Fruit fly (Drosophila melanogaster) whole organism, embryonic: ENCODE measurements around the gene CG6607.
A peak's percentile ranks its signal among the peaks of the same experiment; 100 is the strongest.

ENCODE experiments used
- Atf-2 ChIP-seq: fragments of 200-800 bp; sonication (Bioruptor generic); optimal IDR thresholded peaks from 2 replicates; lab custom pipeline; 2016; ENCODE audit warnings: missing biosample characterization, missing genetic modification characterization
- CG10543 ChIP-seq: fragments of 200-800 bp; sonication (Bioruptor generic); optimal IDR thresholded peaks from 3 replicates; lab custom pipeline; 2017; ENCODE audit warnings: missing biosample characterization, mild to moderate bottlenecking, missing genetic modification characterization, moderate library complexity
- CG10979 ChIP-seq: fragments of 200-800 bp; sonication (Bioruptor generic); optimal IDR thresholded peaks from 2 replicates; lab custom pipeline; 2018; ENCODE audit warnings: missing biosample characterization, mild to moderate bottlenecking, missing genetic modification characterization, moderate library complexity
- CG11504 ChIP-seq: fragments of 200-800 bp; sonication (Bioruptor generic); optimal IDR thresholded peaks from 3 replicates; lab custom pipeline; 2019; ENCODE audit warnings: missing biosample characterization, mild to moderate bottlenecking, missing genetic modification characterization, moderate library complexity
- CG12071 ChIP-seq: fragments of 200-800 bp; sonication (Bioruptor generic); optimal IDR thresholded peaks from 3 replicates; lab custom pipeline; 2018; ENCODE audit warnings: missing biosample characterization, mild to moderate bottlenecking, missing genetic modification characterization
- CG17186 ChIP-seq: fragments of 200-800 bp; sonication (Bioruptor generic); optimal IDR thresholded peaks from 3 replicates; lab custom pipeline; 2017; ENCODE audit warnings: missing biosample characterization, missing genetic modification reagents, missing genetic modification characterization
- CG1792 ChIP-seq: fragments of 200-800 bp; sonication (Bioruptor generic); optimal IDR thresholded peaks from 2 replicates; lab custom pipeline; 2016; ENCODE audit warnings: missing biosample characterization, missing genetic modification characterization
- CG31365 ChIP-seq: fragments of 200-800 bp; sonication (Bioruptor generic); optimal IDR thresholded peaks from 2 replicates; lab custom pipeline; 2018; ENCODE audit warnings: missing biosample characterization, mild to moderate bottlenecking, missing genetic modification characterization
- CG33213 ChIP-seq: fragments of 200-800 bp; sonication (Bioruptor generic); optimal IDR thresholded peaks from 3 replicates; lab custom pipeline; 2016; ENCODE audit warnings: missing biosample characterization, missing genetic modification characterization
- CG34422 ChIP-seq: fragments of 200-800 bp; sonication (Bioruptor generic); IDR thresholded peaks from 3 replicates; pipeline ENCODE4 v1.3.6; 2022; ENCODE audit warnings: missing biosample characterization, missing genetic modification characterization
- CG4820 ChIP-seq: fragments of 200-800 bp; sonication (Bioruptor generic); optimal IDR thresholded peaks from 3 replicates; lab custom pipeline; 2016; ENCODE audit warnings: missing biosample characterization, missing genetic modification characterization
- CG6175 ChIP-seq: fragments of 200-800 bp; sonication (Bioruptor generic); IDR thresholded peaks from 3 replicates; pipeline ENCODE4 v1.3.6; 2022; ENCODE audit warnings: missing biosample characterization, missing genetic modification characterization
- CG7372 ChIP-seq: fragments of 200-800 bp; sonication (Bioruptor generic); IDR thresholded peaks from 2 replicates; pipeline ENCODE4 v1.3.6; 2022; ENCODE audit warnings: missing biosample characterization, missing genetic modification characterization
- CG8359 ChIP-seq: fragments of 200-800 bp; sonication (Bioruptor generic); optimal IDR thresholded peaks from 2 replicates; lab custom pipeline; 2017; ENCODE audit warnings: missing biosample characterization, mild to moderate bottlenecking, missing genetic modification characterization, borderline replicate concordance
- D19B ChIP-seq: fragments of 200-800 bp; sonication (Bioruptor generic); optimal IDR thresholded peaks from 2 replicates; lab custom pipeline; 2017; ENCODE audit warnings: missing biosample characterization, mild to moderate bottlenecking, missing genetic modification characterization
- Dll ChIP-seq: fragments of 200-800 bp; sonication (Bioruptor generic); IDR thresholded peaks from 4 replicates; pipeline ENCODE4 v1.3.6; 2022; ENCODE audit warnings: missing biosample characterization, missing genetic modification characterization; ENCODE audit not compliant: partially characterized antibody
- Dref ChIP-seq: fragments of 200-800 bp; sonication (Bioruptor generic); IDR thresholded peaks from 2 replicates; pipeline ENCODE4 v1.3.6; 2022; ENCODE audit warnings: missing biosample characterization, missing genetic modification characterization
- Elba2 ChIP-seq: fragments of 200-800 bp; sonication (Bioruptor generic); optimal IDR thresholded peaks from 3 replicates; lab custom pipeline; 2016; ENCODE audit warnings: missing biosample characterization, missing genetic modification characterization
- HLH3B ChIP-seq: fragments of 200-800 bp; sonication (Bioruptor generic); IDR thresholded peaks from 2 replicates; pipeline ENCODE4 v1.3.6; 2022; ENCODE audit warnings: missing biosample characterization, missing genetic modification characterization
- HLH4C ChIP-seq: fragments of 200-800 bp; sonication (Bioruptor generic); IDR thresholded peaks from 3 replicates; pipeline ENCODE4 v1.3.6; 2022; ENCODE audit warnings: missing biosample characterization, missing genetic modification characterization; ENCODE audit not compliant: partially characterized antibody
- Hey ChIP-seq: fragments of 200-800 bp; sonication (Bioruptor generic); optimal IDR thresholded peaks from 3 replicates; lab custom pipeline; 2018; ENCODE audit warnings: missing biosample characterization, mild to moderate bottlenecking, missing genetic modification characterization
- HmgZ ChIP-seq: fragments of 200-800 bp; sonication (Bioruptor generic); optimal IDR thresholded peaks from 2 replicates; lab custom pipeline; 2018; ENCODE audit warnings: missing biosample characterization, mild to moderate bottlenecking, missing genetic modification characterization
- Hr51 ChIP-seq, 2 experiments: fragments of 200-800 bp; sonication (Bioruptor generic); optimal IDR thresholded peaks; 2 replicates in 1 of 2; 3 replicates in 1 of 2; lab custom pipeline; 2016 to 2018; ENCODE audit warnings: missing biosample characterization in 2 of 2, missing genetic modification characterization in 2 of 2, mild to moderate bottlenecking in 1 of 2, moderate library complexity in 1 of 2
- NFAT ChIP-seq: fragments of 200-800 bp; sonication (Bioruptor generic); IDR thresholded peaks from 2 replicates; pipeline ENCODE4 v1.3.6; 2022; ENCODE audit warnings: missing biosample characterization, missing genetic modification characterization
- Taf1 ChIP-seq: fragments of 200-800 bp; sonication (Bioruptor generic); IDR thresholded peaks from 2 replicates; pipeline ENCODE4 v1.3.6; 2022; ENCODE audit warnings: missing biosample characterization, missing genetic modification characterization
- bsh ChIP-seq, 2 experiments: fragments of 200-800 bp; sonication (Bioruptor generic); optimal IDR thresholded peaks; 2 replicates each; lab custom pipeline; 2017 to 2018; ENCODE audit warnings: mild to moderate bottlenecking in 2 of 2, missing biosample characterization in 2 of 2, missing genetic modification characterization in 2 of 2, moderate library complexity in 1 of 2
- crc ChIP-seq: fragments of 200-800 bp; sonication (Bioruptor generic); optimal IDR thresholded peaks from 2 replicates; lab custom pipeline; 2016; ENCODE audit warnings: missing biosample characterization, missing genetic modification characterization
- cwo ChIP-seq: fragments of 200-800 bp; sonication (Bioruptor generic); optimal IDR thresholded peaks from 3 replicates; lab custom pipeline; 2017; ENCODE audit warnings: missing biosample characterization, missing genetic modification characterization, mild to moderate bottlenecking, moderate library complexity, missing genetic modification reagents
- da ChIP-seq: fragments of 200-800 bp; sonication (Bioruptor generic); optimal IDR thresholded peaks from 2 replicates; lab custom pipeline; 2016; ENCODE audit warnings: missing biosample characterization, missing genetic modification characterization
- dan ChIP-seq: fragments of 200-800 bp; sonication (Bioruptor generic); IDR thresholded peaks from 2 replicates; pipeline ENCODE4 v1.3.6; 2022; ENCODE audit warnings: missing biosample characterization, missing genetic modification characterization
- exex ChIP-seq: fragments of 200-800 bp; sonication (Bioruptor generic); optimal IDR thresholded peaks from 4 replicates; lab custom pipeline; 2018; ENCODE audit warnings: missing biosample characterization, mild to moderate bottlenecking, missing genetic modification characterization, moderate library complexity
- eyg ChIP-seq: fragments of 200-800 bp; sonication (Bioruptor generic); optimal IDR thresholded peaks from 3 replicates; lab custom pipeline; 2016; ENCODE audit warnings: missing biosample characterization, missing genetic modification characterization
- fu2 ChIP-seq: fragments of 200-800 bp; sonication (Bioruptor generic); optimal IDR thresholded peaks from 2 replicates; lab custom pipeline; 2016; ENCODE audit warnings: missing biosample characterization, missing genetic modification characterization
- hkb ChIP-seq, 2 experiments: fragments of 200-800 bp in 1 of 2; fragments of >200 bp in 1 of 2; sonication (Bioruptor generic) in 1 of 2; IDR thresholded peaks in 1 of 2; optimal IDR thresholded peaks in 1 of 2; 2 replicates each; pipeline versions ENCODE4 v1.3.6 to Lab custom; 2017 to 2022; ENCODE audit warnings: missing biosample characterization in 1 of 2, missing genetic modification characterization in 1 of 2
- inv ChIP-seq: fragments of 200-800 bp; sonication (Bioruptor generic); IDR thresholded peaks from 2 replicates; pipeline ENCODE4 v1.3.6; 2022; ENCODE audit warnings: missing biosample characterization, missing genetic modification characterization; ENCODE audit not compliant: partially characterized antibody
- lmd ChIP-seq: fragments of 200-800 bp; sonication (Bioruptor generic); IDR thresholded peaks from 2 replicates; pipeline ENCODE4 v1.3.6; 2022; ENCODE audit warnings: missing biosample characterization, missing genetic modification characterization
- mirr ChIP-seq: fragments of 200-800 bp; sonication (Bioruptor generic); optimal IDR thresholded peaks from 3 replicates; lab custom pipeline; 2018; ENCODE audit warnings: missing biosample characterization, mild to moderate bottlenecking, missing genetic modification characterization
- otp ChIP-seq: fragments of 200-800 bp; sonication (Bioruptor generic); IDR thresholded peaks from 3 replicates; pipeline ENCODE4, ENCODE4 v1.3.6; 2022; ENCODE audit warnings: missing biosample characterization, missing genetic modification characterization
- pan ChIP-seq, 4 experiments: fragments of >200 bp in 3 of 4; fragments of 200-800 bp in 1 of 4; sonication (Bioruptor generic) in 1 of 4; optimal IDR thresholded peaks in 3 of 4; IDR thresholded peaks in 1 of 4; 2 replicates each; pipeline versions ENCODE4 v1.3.6 to Lab custom; 2017 to 2022; ENCODE audit warnings: missing biosample characterization in 2 of 4, missing genetic modification characterization in 2 of 4, mixed read lengths in 1 of 4
- ranshi ChIP-seq: fragments of 200-800 bp; sonication (Bioruptor generic); IDR thresholded peaks from 2 replicates; pipeline ENCODE4 v1.3.6; 2022; ENCODE audit warnings: missing biosample characterization, missing genetic modification characterization
- row ChIP-seq: fragments of 200-800 bp; sonication (Bioruptor generic); IDR thresholded peaks from 3 replicates; pipeline ENCODE4 v1.3.6; 2022; ENCODE audit warnings: missing biosample characterization, missing genetic modification characterization
- schlank ChIP-seq: fragments of 200-800 bp; sonication (Bioruptor generic); optimal IDR thresholded peaks from 2 replicates; lab custom pipeline; 2018; ENCODE audit warnings: missing biosample characterization, mild to moderate bottlenecking, missing genetic modification characterization
- sens-2 ChIP-seq: fragments of 200-800 bp; sonication (Bioruptor generic); IDR thresholded peaks from 2 replicates; pipeline ENCODE4 v1.3.6; 2022; ENCODE audit warnings: missing biosample characterization, missing genetic modification characterization
- so ChIP-seq: fragments of 200-800 bp; sonication (Bioruptor generic); IDR thresholded peaks from 3 replicates; pipeline ENCODE4 v1.3.6; 2022; ENCODE audit warnings: missing biosample characterization, missing genetic modification characterization
- sr ChIP-seq: fragments of 200-800 bp; sonication (Bioruptor generic); IDR thresholded peaks from 3 replicates; pipeline ENCODE4 v1.3.6; 2022; ENCODE audit warnings: missing biosample characterization, missing genetic modification characterization
- vvl ChIP-seq: fragments of 200-800 bp; sonication (Bioruptor generic); IDR thresholded peaks from 2 replicates; pipeline ENCODE4 v1.3.6; 2022; ENCODE audit warnings: missing biosample characterization, missing genetic modification characterization
- zen2 ChIP-seq: fragments of 200-800 bp; sonication (Bioruptor generic); IDR thresholded peaks from 3 replicates; pipeline ENCODE4 v1.3.6; 2022; ENCODE audit warnings: missing biosample characterization, missing genetic modification characterization; ENCODE audit not compliant: partially characterized antibody
- zfh2 ChIP-seq: fragments of 200-800 bp; sonication (Bioruptor generic); optimal IDR thresholded peaks from 2 replicates; lab custom pipeline; 2016; ENCODE audit warnings: missing biosample characterization, missing genetic modification characterization

CG6607 gene

dm6 chr3R:24543676-24544277 lies 15.9 kb downstream of the CG6607 start, which contains the start of gene Cftr (continued):
- TF ChIP-seq schlank (tag; lab: Kevin White, UChicago) (peak; percentile 12), sr (GFP tag; lab: Robert Waterston, UW) (peak; percentile 45; the same call in 2 of the 3 replicates), CG7372 (no peak), NFAT (GFP tag; lab: Robert Waterston, UW) (peak; percentile 80), CG1792 (GFP tag; lab: Kevin White, UChicago) (peak; percentile 57), otp (GFP tag; lab: Robert Waterston, UW) (peak; percentile 36; the same call in 1 of the 3 replicates), CG10543 (GFP tag; lab: Kevin White, UChicago) (peak; percentile 74), CG33213 (GFP tag; lab: Kevin White, UChicago) (peak; percentile 30), D19B (no peak), Hey (tag; lab: Kevin White, UChicago) (peak; percentile 47), fu2 (peak; percentile 1), crc (GFP tag; lab: Kevin White, UChicago) (peak; percentile 37), CG11504 (peak; percentile 66), cwo (GFP tag; lab: Kevin White, UChicago) (peak; percentile 100), lmd (no peak), Atf-2 (no peak), hkb (optimal IDR thresholded peaks at IDR 0.05; lab: Kevin White, UChicago) (no peak), hkb (GFP tag; IDR thresholded peaks at IDR 0.05; lab: Robert Waterston, UW) (peak; percentile 65), HmgZ (tag; lab: Kevin White, UChicago) (peak; percentile 79), CG31365 (peak; percentile 53), inv (GFP tag; lab: Robert Waterston, UW) (peak; percentile 27; the same call in 1 of the 2 replicates), Dll (GFP tag; lab: Robert Waterston, UW) (0 out of 4 replicates have a peak, but pooled peaks have one; percentile 30), CG6175 (GFP tag; lab: Robert Waterston, UW) (peak; percentile 20; the same call in 1 of the 3 replicates), Hr51 (GFP tag; optimal IDR thresholded peaks at IDR 0.05; lab: Kevin White, UChicago) (peak in 1 of 2 experiments; percentile 43), Elba2 (GFP tag; lab: Kevin White, UChicago) (peak; percentile 29), Taf1 (peak; percentile 52; the same call in 1 of the 2 replicates), sens-2 (GFP tag; lab: Robert Waterston, UW) (peak; percentile 47), HLH3B (peak; percentile 39; the same call in 1 of the 2 replicates), zen2 (peak; percentile 24; the same call in 1 of the 3 replicates), pan (optimal IDR thresholded peaks at IDR 0.05; lab: Kevin White, UChicago) (no peak), pan (GFP tag; optimal IDR thresholded peaks at IDR 0.05 in 1 of 2, IDR thresholded peaks at IDR 0.05 in 1 of 2) (peak in 1 of 2 experiments; percentile 58), eyg (GFP tag; lab: Kevin White, UChicago) (peak; percentile 22), CG10979 (tag; lab: Kevin White, UChicago) (no peak), zfh2 (GFP tag; lab: Kevin White, UChicago) (peak; percentile 53), CG8359 (no peak), CG17186 (GFP tag; lab: Kevin White, UChicago) (no peak), bsh (GFP tag; optimal IDR thresholded peaks at IDR 0.05; lab: Kevin White, UChicago) (no peak), Dref (GFP tag; lab: Robert Waterston, UW) (peak; percentile 72), vvl (GFP tag; lab: Robert Waterston, UW) (no peak; the same call in none of the 2 replicates), CG34422 (GFP tag; lab: Robert Waterston, UW) (peak; percentile 93), CG4820 (GFP tag; lab: Kevin White, UChicago) (no peak), so (peak; percentile 22; the same call in 1 of the 3 replicates), dan (GFP tag; lab: Robert Waterston, UW) (no peak), exex (tag; lab: Kevin White, UChicago) (peak; percentile 40), ranshi (GFP tag; lab: Robert Waterston, UW) (peak; percentile 44; the same call in 1 of the 2 replicates), HLH4C (GFP tag; lab: Robert Waterston, UW) (peak; percentile 50), row (peak; percentile 43), da (GFP tag; lab: Kevin White, UChicago) (peak; percentile 13), mirr (GFP tag; lab: Kevin White, UChicago) (peak; percentile 88), CG12071 (GFP tag; lab: Kevin White, UChicago) (peak; percentile 77)
